Worm (Caenorhabditis elegans) whole organism, young adult: Measurements from ENCODE around the gene pct-1.

Source experiments
- ZK185.1 ChIP-seq: sonication (generic microtip); optimal IDR thresholded peaks from 2 replicates; lab custom pipeline; 2016; ENCODE audit warnings: mild to moderate bottlenecking, missing genetic modification characterization, missing compliant biosample characterization; ENCODE audit not compliant: poor library complexity, severe bottlenecking
- aptf-3 ChIP-seq: fragments of 200-800 bp; sonication (Bioruptor generic); IDR thresholded peaks from 2 replicates; pipeline ENCODE4 v1.3.6; 2022; ENCODE audit warnings: missing genetic modification characterization, missing compliant biosample characterization
- attf-3 ChIP-seq: fragments of 200-800 bp; sonication (Bioruptor generic); conservative IDR thresholded peaks from 2 replicates; pipeline ENCODE4 v1.3.6; 2022; ENCODE audit warnings: missing genetic modification reagents, missing genetic modification characterization, missing compliant biosample characterization
- die-1 ChIP-seq: sonication (generic microtip); optimal IDR thresholded peaks from 2 replicates; lab custom pipeline; 2016; ENCODE audit warnings: missing genotype, mild to moderate bottlenecking, missing genetic modification characterization, missing compliant biosample characterization
- let-526 ChIP-seq: fragments of 200-800 bp; sonication (Bioruptor generic); IDR thresholded peaks from 2 replicates; pipeline ENCODE4 v1.3.6; 2022; ENCODE audit warnings: missing genetic modification reagents, missing genetic modification characterization, missing compliant biosample characterization
- madf-3 ChIP-seq: fragments of 200-800 bp; sonication (Bioruptor generic); IDR thresholded peaks from 2 replicates; pipeline ENCODE4 v1.3.6; 2022; ENCODE audit warnings: missing genetic modification reagents, missing genetic modification characterization, missing compliant biosample characterization
- nfya-2 ChIP-seq: fragments of 200-800 bp; sonication (Bioruptor generic); IDR thresholded peaks from 2 replicates; pipeline ENCODE4 v1.3.6; 2022; ENCODE audit warnings: missing genetic modification reagents, missing genetic modification characterization, missing compliant biosample characterization
- pha-4 ChIP-seq: fragments of 150-350 bp; sonication (generic microtip); optimal IDR thresholded peaks from 2 replicates; lab custom pipeline; 2014; ENCODE audit warnings: missing biosample characterization, missing genetic modification reagents, missing genetic modification characterization
- repo-1 ChIP-seq: sonication (generic microtip); optimal IDR thresholded peaks from 2 replicates; lab custom pipeline; 2017; ENCODE audit warnings: mild to moderate bottlenecking, missing genetic modification characterization, missing compliant biosample characterization
- snpc-4 ChIP-seq, 5 experiments: fragments of 150-350 bp in 1 of 5; sonication (generic microtip) in 4 of 5; optimal IDR thresholded peaks; 2 replicates each; lab custom pipeline; 2014 to 2018; ENCODE audit warnings: missing genetic modification characterization in 5 of 5, missing biosample characterization in 3 of 5, antibody characterized with exemption in 2 of 5, mild to moderate bottlenecking in 2 of 5, missing compliant biosample characterization in 2 of 5, missing genotype in 2 of 5, moderate library complexity in 2 of 5, missing genetic modification reagents in 1 of 5
- sptf-2 ChIP-seq: fragments of 200-800 bp; sonication (Bioruptor generic); optimal IDR thresholded peaks from 2 replicates; lab custom pipeline; 2018; ENCODE audit warnings: mild to moderate bottlenecking, missing genetic modification characterization, missing compliant biosample characterization
- unc-62 ChIP-seq: fragments of 150-350 bp; optimal IDR thresholded peaks from 2 replicates; lab custom pipeline; 2014; ENCODE audit warnings: missing biosample characterization, missing genetic modification reagents, missing genetic modification characterization

- TF ChIP-seq pha-4 (tag; lab: Kevin White, UChicago) (no peak), ZK185.1 (tag; lab: Kevin White, UChicago) (no peak), sptf-2 (no peak), aptf-3 (GFP tag; lab: Robert Waterston, UW) (no peak), madf-3 (no peak), repo-1 (tag; lab: Kevin White, UChicago) (no peak), let-526 (GFP tag; lab: Robert Waterston, UW) (no peak), unc-62 (no peak), nfya-2 (GFP tag; lab: Robert Waterston, UW) (no peak), attf-3 (GFP tag; lab: Robert Waterston, UW) (no peak), die-1 (tag; lab: Kevin White, UChicago) (no peak), snpc-4 (GFP tag; optimal IDR thresholded peaks at IDR 0.05; lab: Kevin White, UChicago) (no peak), snpc-4 (tag; optimal IDR thresholded peaks at IDR 0.05; lab: Kevin White, UChicago) (no peak)
Observed at ce11 chrIV:8211747-8212146, 35.5 kb downstream of the pct-1 start, which contains the start of gene C07G1.7.
